Fruit fly (Drosophila melanogaster): ENCODE measurements around the gene SkpA.

Gene SkpA

dm6 chrX:655492-656379 lies at the start of gene SkpA, which contains the start of gene Hmt4-20:
TSS of gene SkpA (plus strand) at chrX:656114.
TSS of gene Hmt4-20 (minus strand) at chrX:656033.
- TF ChIP-seq insv (optimal IDR thresholded peaks at IDR 0.05): no peak
- no peak for TF ChIP-seq ttk (optimal IDR thresholded peaks at IDR 0.05)
- no peak for TF ChIP-seq h (optimal IDR thresholded peaks at IDR 0.05)
- TF ChIP-seq psq (optimal IDR thresholded peaks at IDR 0.05): no peak
- TF ChIP-seq Myc (optimal IDR thresholded peaks at IDR 0.05): no peak
- TF ChIP-seq Sin3A (optimal IDR thresholded peaks at IDR 0.05): no peak

dm6 chrX:610048-610447 lies 45.9 kb upstream of the SkpA start:
- TF ChIP-seq Myc (optimal IDR thresholded peaks at IDR 0.05): no peak
- TF ChIP-seq ttk (optimal IDR thresholded peaks at IDR 0.05): no peak
- TF ChIP-seq psq (optimal IDR thresholded peaks at IDR 0.05): no peak
- TF ChIP-seq Sin3A (optimal IDR thresholded peaks at IDR 0.05): no peak
- no peak for TF ChIP-seq h (optimal IDR thresholded peaks at IDR 0.05)
- TF ChIP-seq insv (optimal IDR thresholded peaks at IDR 0.05): no peak

DNA sequence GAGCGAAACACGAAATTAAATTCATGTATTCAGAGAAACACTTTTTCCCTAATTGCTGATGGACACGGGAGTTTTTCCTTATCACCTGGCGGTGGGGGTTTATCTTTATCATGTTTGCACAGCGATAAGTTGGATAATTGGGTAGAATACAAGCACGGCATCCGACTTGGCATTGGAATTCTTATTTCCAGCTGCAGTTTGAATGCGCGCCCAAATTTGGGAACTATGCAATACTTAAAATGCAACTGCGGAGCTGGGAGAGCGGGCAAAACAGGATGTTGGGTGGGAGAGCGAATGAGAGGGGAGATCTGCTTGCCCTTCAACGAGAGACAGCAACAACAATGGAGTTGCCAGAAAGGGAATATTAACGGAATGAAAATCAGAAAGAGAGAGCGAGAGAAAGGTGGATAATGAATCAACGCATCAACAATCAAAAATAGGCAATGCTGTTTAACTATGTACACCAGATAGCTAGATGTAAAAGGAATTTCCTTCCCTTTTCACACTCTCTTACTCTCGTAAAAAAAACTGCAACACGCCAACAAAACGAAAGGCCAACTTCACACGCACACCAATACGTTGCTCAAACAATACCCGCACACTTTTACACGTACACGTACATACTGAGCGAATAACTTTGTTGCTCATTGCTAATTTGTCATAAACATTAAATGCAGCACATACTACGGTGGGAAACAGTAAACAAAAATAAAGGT lies 39.0 kb upstream of the SkpA start:
- TF ChIP-seq ttk (optimal IDR thresholded peaks at IDR 0.05) (no peak), insv (optimal IDR thresholded peaks at IDR 0.05) (no peak), Myc (optimal IDR thresholded peaks at IDR 0.05) (no peak), Sin3A (optimal IDR thresholded peaks at IDR 0.05) (no peak), psq (optimal IDR thresholded peaks at IDR 0.05) (no peak), h (optimal IDR thresholded peaks at IDR 0.05) (no peak)

DNA sequence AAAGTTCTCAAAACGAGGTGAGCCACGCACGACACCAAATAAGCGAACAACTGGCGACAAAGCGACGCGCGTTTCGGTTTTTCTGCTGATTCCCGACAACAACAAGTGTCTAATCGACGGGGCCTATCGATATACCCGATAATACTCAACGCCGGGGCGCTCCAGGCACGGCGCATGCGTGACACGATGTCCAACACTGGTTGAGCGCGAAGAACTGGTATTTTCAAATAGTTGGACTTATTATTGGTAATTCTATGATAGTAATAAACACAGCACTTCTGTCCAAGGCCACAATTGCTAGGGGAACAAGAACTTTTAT lies 38.5 kb upstream of the SkpA start:
- TF ChIP-seq Myc (optimal IDR thresholded peaks at IDR 0.05) (no peak), h (optimal IDR thresholded peaks at IDR 0.05) (no peak), psq (optimal IDR thresholded peaks at IDR 0.05) (no peak), Sin3A (optimal IDR thresholded peaks at IDR 0.05) (no peak), ttk (optimal IDR thresholded peaks at IDR 0.05) (no peak)

DNA sequence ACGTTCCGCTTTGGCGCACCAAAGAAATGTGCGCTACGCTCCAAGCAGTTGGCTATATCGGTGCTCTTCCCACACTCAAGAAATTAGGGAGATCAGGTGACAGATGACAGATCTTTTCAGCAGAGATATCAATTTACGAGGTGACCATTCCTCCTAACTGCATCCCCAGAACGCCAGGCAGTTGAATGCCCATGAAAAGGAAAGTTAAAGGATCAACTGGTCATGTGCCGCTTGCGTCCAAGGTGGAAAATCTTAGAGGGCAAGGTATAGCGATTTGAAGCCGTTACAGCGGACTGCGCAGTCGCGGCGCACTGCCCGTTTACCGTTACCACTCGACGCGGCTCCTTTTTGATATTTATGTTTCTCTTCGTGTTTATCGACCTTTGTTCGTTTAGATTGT lies 37.3 kb upstream of the SkpA start:
- TF ChIP-seq Sin3A (optimal IDR thresholded peaks at IDR 0.05) (no peak), psq (optimal IDR thresholded peaks at IDR 0.05) (no peak), h (optimal IDR thresholded peaks at IDR 0.05) (no peak), Myc (optimal IDR thresholded peaks at IDR 0.05) (no peak), insv (optimal IDR thresholded peaks at IDR 0.05) (no peak), ttk (optimal IDR thresholded peaks at IDR 0.05) (no peak)

DNA sequence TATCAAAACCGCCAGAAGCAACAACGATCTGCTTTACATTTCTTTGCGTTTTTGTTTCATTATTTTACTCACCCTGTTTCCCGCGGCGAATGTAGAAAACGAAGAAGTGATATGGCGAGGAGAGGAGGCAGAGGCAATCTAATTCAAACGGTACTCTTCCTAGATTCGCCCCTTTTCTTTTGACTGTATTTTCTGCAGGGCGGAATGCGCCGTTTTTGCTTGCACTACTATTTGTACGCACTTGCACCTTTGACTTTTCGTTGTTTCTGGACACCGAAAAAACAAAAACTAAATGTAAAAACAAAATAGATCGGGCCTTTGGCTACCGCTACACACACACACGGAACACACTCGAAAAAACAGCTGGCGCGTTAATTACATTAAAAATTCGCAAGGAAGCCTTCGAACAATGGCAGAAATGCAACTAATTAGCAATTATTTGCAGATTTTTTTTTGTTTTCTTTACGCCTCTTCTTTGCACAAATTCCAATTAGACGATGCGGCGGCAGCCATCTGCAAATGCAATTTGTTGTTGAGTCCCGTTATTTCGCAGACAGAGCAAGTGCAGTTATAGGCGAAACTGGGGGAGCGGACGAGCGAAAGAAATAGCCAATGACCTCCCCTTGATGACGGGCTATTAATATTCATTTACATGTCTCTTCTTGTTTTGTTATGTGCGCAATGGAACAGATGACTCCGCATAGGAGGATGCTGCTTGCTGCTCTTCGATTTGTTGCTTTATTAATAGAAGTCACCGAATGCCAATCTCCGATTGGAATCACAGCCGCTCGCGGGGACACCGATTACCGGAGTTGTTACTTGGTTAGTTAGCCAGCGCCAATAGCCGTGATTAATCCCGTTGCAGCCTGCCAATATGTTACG lies 36.5 kb upstream of the SkpA start:
- TF ChIP-seq Myc (optimal IDR thresholded peaks at IDR 0.05): no peak
- no peak for TF ChIP-seq psq (optimal IDR thresholded peaks at IDR 0.05)

DNA sequence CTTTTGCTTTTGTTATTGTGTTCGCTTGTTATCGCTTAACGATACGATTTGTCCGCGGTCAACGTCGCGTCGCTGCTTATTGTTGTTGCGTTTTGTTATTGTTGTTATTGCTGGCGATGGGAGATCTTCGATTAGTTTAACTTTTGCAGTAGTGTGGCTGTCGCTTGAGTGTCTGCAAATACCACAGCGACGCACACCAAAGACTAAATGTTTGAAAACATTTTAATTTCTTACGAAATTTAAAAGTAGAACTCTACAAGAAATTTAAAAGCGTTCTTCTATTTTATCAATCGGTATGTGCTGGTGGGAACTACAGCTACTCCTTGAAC lies 35.8 kb upstream of the SkpA start, which contains the start of gene spdi:
Gene spdi (minus strand): TSS at position 94 of the 329 bp plus-strand sequence.
- TF ChIP-seq psq (optimal IDR thresholded peaks at IDR 0.05): no peak
- TF ChIP-seq Sin3A (optimal IDR thresholded peaks at IDR 0.05): no peak

DNA sequence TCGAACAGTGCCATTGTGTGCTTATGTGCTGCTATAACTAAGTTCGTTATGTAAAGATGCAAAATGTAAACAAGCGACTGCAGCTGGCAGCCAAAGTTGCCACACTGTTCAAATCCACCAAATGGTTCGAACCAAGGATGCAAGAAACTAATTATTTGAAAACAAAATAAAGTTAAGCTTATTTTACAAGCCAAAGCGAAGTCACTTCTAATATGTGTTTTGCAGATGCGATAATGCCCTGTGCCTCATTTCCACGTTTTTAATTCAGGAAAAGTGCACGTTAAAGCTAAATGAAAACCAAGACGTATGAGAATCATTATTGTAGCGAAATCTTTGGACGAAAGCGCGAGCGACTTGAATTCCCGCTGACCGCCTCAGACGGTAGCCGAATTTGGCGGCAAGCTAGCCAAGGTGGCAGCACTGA lies 34.8 kb upstream of the SkpA start, which contains the start of the genes CG13365 and Vsp37A:
Gene CG13365 (minus strand): TSS at position 84 of the 424 bp plus-strand sequence.
Gene Vsp37A (plus strand): TSS at position 399 of the 424 bp plus-strand sequence.
- TF ChIP-seq Sin3A (optimal IDR thresholded peaks at IDR 0.05): no peak
- no peak for TF ChIP-seq insv (optimal IDR thresholded peaks at IDR 0.05)
- no peak for TF ChIP-seq h (optimal IDR thresholded peaks at IDR 0.05)
- TF ChIP-seq Myc (optimal IDR thresholded peaks at IDR 0.05): no peak
- no peak for TF ChIP-seq psq (optimal IDR thresholded peaks at IDR 0.05)
- TF ChIP-seq ttk (optimal IDR thresholded peaks at IDR 0.05): no peak

DNA sequence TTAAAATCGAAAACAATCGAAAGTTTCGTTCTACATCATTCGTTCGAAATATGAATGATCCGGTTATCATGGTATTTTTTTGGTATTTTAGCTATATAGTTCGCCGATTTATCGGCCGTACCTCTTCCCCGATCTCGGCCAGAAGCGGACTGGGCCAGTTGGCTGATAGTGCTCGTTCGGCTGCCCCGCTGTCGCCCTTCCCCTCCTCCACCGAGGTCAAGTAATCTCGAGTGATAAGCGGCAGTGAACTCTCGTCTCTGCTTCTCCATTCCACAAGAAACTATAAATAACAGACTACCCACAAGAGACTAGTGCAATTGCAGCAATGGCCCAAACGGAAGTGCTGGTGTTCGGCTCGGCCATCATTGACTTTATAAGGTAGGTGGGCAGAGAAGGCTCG lies 32.6 kb upstream of the SkpA start, which contains the start of gene CG13369:
Gene CG13369 (plus strand): TSS at position 112 of the 400 bp plus-strand sequence.
- no peak for TF ChIP-seq psq (optimal IDR thresholded peaks at IDR 0.05)
- TF ChIP-seq insv (optimal IDR thresholded peaks at IDR 0.05): no peak
- no peak for TF ChIP-seq ttk (optimal IDR thresholded peaks at IDR 0.05)
- TF ChIP-seq h (optimal IDR thresholded peaks at IDR 0.05): no peak
- TF ChIP-seq Sin3A (optimal IDR thresholded peaks at IDR 0.05): no peak

dm6 chrX:625157-625627 lies 30.7 kb upstream of the SkpA start, which contains the start of the genes CG13364 and Hinfp:
TSS of gene CG13364 (minus strand) at chrX:625203.
TSS of gene Hinfp (plus strand) at chrX:625542.
- TF ChIP-seq Myc (optimal IDR thresholded peaks at IDR 0.05) (no peak), ttk (optimal IDR thresholded peaks at IDR 0.05) (no peak), psq (optimal IDR thresholded peaks at IDR 0.05) (no peak), h (optimal IDR thresholded peaks at IDR 0.05) (no peak), insv (optimal IDR thresholded peaks at IDR 0.05) (no peak), Sin3A (optimal IDR thresholded peaks at IDR 0.05) (no peak)

dm6 chrX:629239-629821 lies 26.6 kb upstream of the SkpA start, which contains the start of the genes RpL36 and Mybbp1A:
TSS of gene RpL36 (minus strand) at chrX:629483.
TSS of gene Mybbp1A (plus strand) at chrX:629773.
- no peak for TF ChIP-seq h (optimal IDR thresholded peaks at IDR 0.05)
- no peak for TF ChIP-seq Sin3A (optimal IDR thresholded peaks at IDR 0.05)
- no peak for TF ChIP-seq Myc (optimal IDR thresholded peaks at IDR 0.05)
- TF ChIP-seq ttk (optimal IDR thresholded peaks at IDR 0.05): no peak
- TF ChIP-seq insv (optimal IDR thresholded peaks at IDR 0.05): no peak
- no peak for TF ChIP-seq psq (optimal IDR thresholded peaks at IDR 0.05)
